Fruit fly (Drosophila melanogaster) whole organism, wandering third instar larva: ENCODE results near the gene IFT43.

Experiments used
- Abd-B ChIP-seq: fragments of >200 bp; optimal IDR thresholded peaks from 2 replicates; lab custom pipeline; 2017; ENCODE audit warnings: missing biosample characterization, missing genetic modification characterization
- CG32264 ChIP-seq: fragments of 200-800 bp; sonication (Bioruptor generic); optimal IDR thresholded peaks from 2 replicates; lab custom pipeline; 2016; ENCODE audit warnings: missing biosample characterization, missing genetic modification characterization
- CG9705 ChIP-seq: fragments of 200-800 bp; sonication (Bioruptor generic); optimal IDR thresholded peaks from 2 replicates; lab custom pipeline; 2018; ENCODE audit warnings: missing biosample characterization, mild to moderate bottlenecking, missing genetic modification characterization
- Dfd ChIP-seq: fragments of >200 bp; optimal IDR thresholded peaks from 2 replicates; lab custom pipeline; 2017; ENCODE audit warnings: missing biosample characterization, missing genetic modification characterization
- Dif ChIP-seq: fragments of 200-275, 200-300 bp; sonication (Bioruptor generic); optimal IDR thresholded peaks from 2 replicates; lab custom pipeline; 2018; ENCODE audit warnings: missing biosample characterization, missing genetic modification characterization; ENCODE audit not compliant: partially characterized antibody
- GATAd ChIP-seq: sonication (Bioruptor generic); optimal IDR thresholded peaks from 2 replicates; lab custom pipeline; 2016; ENCODE audit warnings: missing biosample characterization, missing genetic modification characterization
- HLH106 ChIP-seq: fragments of 200-800 bp; optimal IDR thresholded peaks from 3 replicates; lab custom pipeline; 2019; ENCODE audit warnings: missing biosample characterization, mild to moderate bottlenecking, missing genetic modification characterization, moderate library complexity
- Hr83 ChIP-seq: fragments of 200-300 bp; sonication (Bioruptor generic); optimal IDR thresholded peaks from 2 replicates; lab custom pipeline; 2016; ENCODE audit warnings: missing biosample characterization, mild to moderate bottlenecking, missing genetic modification characterization, moderate library complexity; ENCODE audit not compliant: poor library complexity, severe bottlenecking
- Jra ChIP-seq: sonication (Bioruptor generic); optimal IDR thresholded peaks from 2 replicates; lab custom pipeline; 2016; ENCODE audit warnings: missing biosample characterization, missing genetic modification characterization
- N ChIP-seq: fragments of >200 bp; optimal IDR thresholded peaks from 2 replicates; lab custom pipeline; 2018; ENCODE audit warnings: missing biosample characterization, missing external identifiers, missing genetic modification characterization
- OdsH ChIP-seq: fragments of 200-800 bp; sonication (Bioruptor generic); optimal IDR thresholded peaks from 2 replicates; lab custom pipeline; 2016; ENCODE audit warnings: missing biosample characterization, mild to moderate bottlenecking, missing genetic modification characterization
- Rel ChIP-seq, 2 experiments: fragments of 200-800 bp; sonication (Bioruptor generic) in 1 of 2; optimal IDR thresholded peaks; 2 replicates in 1 of 2; 3 replicates in 1 of 2; lab custom pipeline; 2016 to 2019; ENCODE audit warnings: mild to moderate bottlenecking in 2 of 2, missing biosample characterization in 2 of 2, missing genetic modification characterization in 2 of 2, moderate library complexity in 1 of 2
- Sp1 ChIP-seq: fragments of 200-800 bp; sonication (Bioruptor generic); optimal IDR thresholded peaks from 3 replicates; lab custom pipeline; 2019; ENCODE audit warnings: missing biosample characterization, mild to moderate bottlenecking, missing genetic modification characterization, moderate library complexity
- Vsx2 ChIP-seq: fragments of 200-300, 225-300 bp; sonication (Bioruptor generic); optimal IDR thresholded peaks from 2 replicates; lab custom pipeline; 2018; ENCODE audit warnings: missing biosample characterization, missing genetic modification characterization; ENCODE audit not compliant: partially characterized antibody
- br ChIP-seq: fragments of 200-800 bp; sonication (Bioruptor generic); optimal IDR thresholded peaks from 2 replicates; lab custom pipeline; 2016; ENCODE audit warnings: missing biosample characterization, missing genetic modification characterization
- brk ChIP-seq: fragments of 200-800 bp; sonication (Bioruptor generic); optimal IDR thresholded peaks from 2 replicates; lab custom pipeline; 2016; ENCODE audit warnings: missing biosample characterization, mild to moderate bottlenecking, missing genetic modification characterization
- dl ChIP-seq, 2 experiments: fragments of 175-275, 200-275 bp in 1 of 2; fragments of 200-275 bp in 1 of 2; sonication (Bioruptor generic); optimal IDR thresholded peaks; lab custom pipeline; 2018; ENCODE audit warnings: mild to moderate bottlenecking in 2 of 2, missing biosample characterization in 2 of 2, missing genetic modification characterization in 2 of 2, moderate library complexity in 2 of 2; ENCODE audit not compliant: partially characterized antibody in 2 of 2, insufficient read depth in 1 of 2
- dmrt93B ChIP-seq: fragments of 200-800 bp; sonication (Bioruptor generic); optimal IDR thresholded peaks from 2 replicates; lab custom pipeline; 2018; ENCODE audit warnings: missing biosample characterization, mild to moderate bottlenecking, missing genetic modification characterization
- dsf ChIP-seq: sonication (Bioruptor generic); optimal IDR thresholded peaks from 2 replicates; lab custom pipeline; 2016; ENCODE audit warnings: missing biosample characterization, missing genetic modification characterization, borderline replicate concordance
- ey ChIP-seq: fragments of 200-800 bp; sonication (Bioruptor generic); optimal IDR thresholded peaks from 2 replicates; lab custom pipeline; 2016; ENCODE audit warnings: missing biosample characterization, missing genetic modification characterization
- foxo ChIP-seq, 2 experiments: fragments of 200-800 bp; sonication (Bioruptor generic); optimal IDR thresholded peaks; 2 replicates in 1 of 2; 3 replicates in 1 of 2; lab custom pipeline; 2016 to 2017; ENCODE audit warnings: missing biosample characterization in 2 of 2, missing genetic modification characterization in 2 of 2
- jim ChIP-seq: fragments of 175-275, 200-325 bp; sonication (Bioruptor generic); optimal IDR thresholded peaks from 2 replicates; lab custom pipeline; 2016; ENCODE audit warnings: missing biosample characterization, mild to moderate bottlenecking, missing genetic modification characterization
- lola ChIP-seq: fragments of >200 bp; optimal IDR thresholded peaks from 2 replicates; lab custom pipeline; 2017; ENCODE audit warnings: missing biosample characterization, missing genetic modification characterization
- pan ChIP-seq: fragments of >200 bp; optimal IDR thresholded peaks from 2 replicates; lab custom pipeline; 2017
- psq ChIP-seq: fragments of 200-800 bp; sonication (Bioruptor generic); optimal IDR thresholded peaks from 3 replicates; lab custom pipeline; 2017; ENCODE audit warnings: missing biosample characterization, mild to moderate bottlenecking, missing genetic modification characterization, moderate library complexity
- rgr ChIP-seq: fragments of 200-800 bp; sonication (Bioruptor generic); optimal IDR thresholded peaks from 3 replicates; lab custom pipeline; 2016; ENCODE audit warnings: missing biosample characterization, mild to moderate bottlenecking, missing genetic modification characterization
- sage ChIP-seq: fragments of 200-800 bp; sonication (Bioruptor generic); optimal IDR thresholded peaks from 2 replicates; lab custom pipeline; 2016; ENCODE audit warnings: missing biosample characterization, mild to moderate bottlenecking, missing genetic modification characterization
- sv ChIP-seq: fragments of 200-800 bp; sonication (Bioruptor generic); optimal IDR thresholded peaks from 3 replicates; lab custom pipeline; 2016; ENCODE audit warnings: missing biosample characterization, missing genetic modification characterization
- tai ChIP-seq: sonication (Bioruptor generic); optimal IDR thresholded peaks from 2 replicates; lab custom pipeline; 2016; ENCODE audit warnings: missing biosample characterization, missing genetic modification characterization
- usp ChIP-seq: fragments of >200 bp; optimal IDR thresholded peaks from 2 replicates; lab custom pipeline; 2017; ENCODE audit warnings: missing biosample characterization, missing genetic modification characterization
- woc ChIP-seq: sonication (Bioruptor generic); optimal IDR thresholded peaks from 2 replicates; lab custom pipeline; 2016; ENCODE audit warnings: missing biosample characterization, mild to moderate bottlenecking, missing genetic modification characterization

The IFT43 gene

dm6 chr2L:12689281-12689765 lies 5.5 kb downstream of the IFT43 start:
- TF ChIP-seq pan (lab: Kevin White, UChicago) = no peak
- no peak for TF ChIP-seq usp (GFP tag; lab: Kevin White, UChicago)
- no peak for TF ChIP-seq brk
- TF ChIP-seq Dif (GFP tag; lab: Kevin White, UChicago) = no peak
- TF ChIP-seq Abd-B = no peak
- TF ChIP-seq Hr83 (GFP tag; lab: Kevin White, UChicago) = no peak
- TF ChIP-seq Dfd (GFP tag; lab: Kevin White, UChicago) = no peak
- TF ChIP-seq N (GFP tag; lab: Kevin White, UChicago) = no peak
- no peak for TF ChIP-seq dsf (GFP tag; lab: Kevin White, UChicago)
- TF ChIP-seq rgr = no peak

DNA sequence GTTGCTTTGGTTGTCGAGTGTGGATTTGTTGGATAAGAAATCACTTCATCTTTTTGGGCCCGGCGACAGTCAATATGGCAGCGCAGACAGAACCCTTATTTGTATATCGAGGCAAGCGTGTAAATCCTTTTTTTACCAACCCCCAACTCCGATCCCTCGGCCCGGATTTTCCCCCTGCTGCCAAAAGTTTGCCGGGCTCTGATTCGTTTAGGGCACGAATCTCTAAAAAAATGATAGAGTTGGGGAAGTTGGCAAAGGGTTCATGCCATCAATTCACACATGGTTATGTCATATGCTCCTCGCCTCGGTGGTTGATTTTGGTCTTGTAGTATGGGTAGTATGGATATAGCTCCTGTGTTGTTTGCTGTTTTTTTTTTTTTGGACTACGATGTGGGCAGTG lies 8.0 kb downstream of the IFT43 start:
- TF ChIP-seq Rel (GFP tag; optimal IDR thresholded peaks at IDR 0.05; lab: Kevin White, UChicago) = no peak
- no peak for TF ChIP-seq Rel (tag; optimal IDR thresholded peaks at IDR 0.05; lab: Kevin White, UChicago)
- TF ChIP-seq sage (GFP tag; lab: Kevin White, UChicago) = no peak
- TF ChIP-seq woc (GFP tag; lab: Kevin White, UChicago) = no peak
- TF ChIP-seq, all 38 proteins: peak for 0

- TF ChIP-seq br (GFP tag; lab: Kevin White, UChicago) = no peak
- no peak for TF ChIP-seq Jra
- TF ChIP-seq dl (GFP tag; optimal IDR thresholded peaks at IDR 0.05; lab: Kevin White, UChicago; ENCODE audit: insufficient read depth in 1 of 2, partially characterized antibody in 2 of 2) = no peak
- TF ChIP-seq psq (GFP tag; lab: Kevin White, UChicago) = no peak
- no peak for TF ChIP-seq OdsH (GFP tag; lab: Kevin White, UChicago)
- no peak for TF ChIP-seq jim (GFP tag; lab: Kevin White, UChicago)
- no peak for TF ChIP-seq tai (GFP tag; lab: Kevin White, UChicago)
- TF ChIP-seq CG9705 (GFP tag; lab: Kevin White, UChicago) = no peak
- no peak for TF ChIP-seq Vsx2 (GFP tag; lab: Kevin White, UChicago)
- no peak for TF ChIP-seq brk
- TF ChIP-seq pan (lab: Kevin White, UChicago) = no peak
- TF ChIP-seq ey (GFP tag; lab: Kevin White, UChicago) = no peak
- TF ChIP-seq CG32264 = no peak
- TF ChIP-seq dmrt93B (GFP tag; lab: Kevin White, UChicago) = no peak
- no peak for TF ChIP-seq sv
- TF ChIP-seq Sp1 (GFP tag; lab: Kevin White, UChicago) = no peak
- TF ChIP-seq HLH106 (tag; lab: Kevin White, UChicago) = no peak
Observed at dm6 chr2L:12681603-12682368, 13.0 kb downstream of the IFT43 start.

- TF ChIP-seq sv = no peak
- TF ChIP-seq, all 38 proteins: peak for 0
Observed at dm6 chr2L:12679310-12679709, 15.5 kb downstream of the IFT43 start.

- TF ChIP-seq N (GFP tag; lab: Kevin White, UChicago) (no peak), Dif (GFP tag; lab: Kevin White, UChicago) (no peak), pan (lab: Kevin White, UChicago) (no peak), CG9705 (GFP tag; lab: Kevin White, UChicago) (no peak), Rel (GFP tag; optimal IDR thresholded peaks at IDR 0.05; lab: Kevin White, UChicago) (no peak), Rel (tag; optimal IDR thresholded peaks at IDR 0.05; lab: Kevin White, UChicago) (no peak), usp (GFP tag; lab: Kevin White, UChicago) (no peak), lola (GFP tag; lab: Kevin White, UChicago) (no peak), Vsx2 (GFP tag; lab: Kevin White, UChicago) (no peak), rgr (no peak), GATAd (GFP tag; lab: Kevin White, UChicago) (no peak), foxo (GFP tag; optimal IDR thresholded peaks at IDR 0.05; lab: Kevin White, UChicago) (no peak), jim (GFP tag; lab: Kevin White, UChicago) (no peak)
Observed at dm6 chr2L:12678286-12678685, 16.5 kb downstream of the IFT43 start.
